Fruit fly (Drosophila melanogaster) whole organism, wandering third instar larva: ENCODE measurements around the gene CG33552.

ENCODE experiments used
- Abd-B ChIP-seq: fragments of >200 bp; optimal IDR thresholded peaks from 2 replicates; lab custom pipeline; 2017; ENCODE audit warnings: missing biosample characterization, missing genetic modification characterization
- CG32264 ChIP-seq: fragments of 200-800 bp; sonication (Bioruptor generic); optimal IDR thresholded peaks from 2 replicates; lab custom pipeline; 2016; ENCODE audit warnings: missing biosample characterization, missing genetic modification characterization
- CrebA ChIP-seq: fragments of 200-800 bp; sonication (Bioruptor generic); optimal IDR thresholded peaks from 2 replicates; lab custom pipeline; 2016; ENCODE audit warnings: missing biosample characterization, mild to moderate bottlenecking, missing genetic modification characterization, borderline replicate concordance
- Dfd ChIP-seq: fragments of >200 bp; optimal IDR thresholded peaks from 2 replicates; lab custom pipeline; 2017; ENCODE audit warnings: missing biosample characterization, missing genetic modification characterization
- Dif ChIP-seq: fragments of 200-275, 200-300 bp; sonication (Bioruptor generic); optimal IDR thresholded peaks from 2 replicates; lab custom pipeline; 2018; ENCODE audit warnings: missing biosample characterization, missing genetic modification characterization; ENCODE audit not compliant: partially characterized antibody
- GATAd ChIP-seq: sonication (Bioruptor generic); optimal IDR thresholded peaks from 2 replicates; lab custom pipeline; 2016; ENCODE audit warnings: missing biosample characterization, missing genetic modification characterization
- HLH106 ChIP-seq: fragments of 200-800 bp; optimal IDR thresholded peaks from 3 replicates; lab custom pipeline; 2019; ENCODE audit warnings: missing biosample characterization, mild to moderate bottlenecking, missing genetic modification characterization, moderate library complexity
- Hnf4 ChIP-seq: fragments of 200-800 bp; sonication (Bioruptor generic); optimal IDR thresholded peaks from 2 replicates; lab custom pipeline; 2016; ENCODE audit warnings: missing biosample characterization, mild to moderate bottlenecking, missing genetic modification characterization
- Hr78 ChIP-seq: fragments of >200 bp; optimal IDR thresholded peaks from 2 replicates; lab custom pipeline; 2017; ENCODE audit warnings: missing biosample characterization, missing genetic modification characterization
- Mio ChIP-seq: sonication (Bioruptor generic); optimal IDR thresholded peaks from 2 replicates; lab custom pipeline; 2016; ENCODE audit warnings: missing biosample characterization, missing genetic modification characterization
- Myc ChIP-seq: fragments of >200 bp; optimal IDR thresholded peaks from 2 replicates; lab custom pipeline; 2017
- N ChIP-seq: fragments of >200 bp; optimal IDR thresholded peaks from 2 replicates; lab custom pipeline; 2018; ENCODE audit warnings: missing biosample characterization, missing external identifiers, missing genetic modification characterization
- OdsH ChIP-seq: fragments of 200-800 bp; sonication (Bioruptor generic); optimal IDR thresholded peaks from 2 replicates; lab custom pipeline; 2016; ENCODE audit warnings: missing biosample characterization, mild to moderate bottlenecking, missing genetic modification characterization
- Rel ChIP-seq, 2 experiments: fragments of 200-800 bp; sonication (Bioruptor generic) in 1 of 2; optimal IDR thresholded peaks; 2 replicates in 1 of 2; 3 replicates in 1 of 2; lab custom pipeline; 2016 to 2019; ENCODE audit warnings: mild to moderate bottlenecking in 2 of 2, missing biosample characterization in 2 of 2, missing genetic modification characterization in 2 of 2, moderate library complexity in 1 of 2
- Sp1 ChIP-seq: fragments of 200-800 bp; sonication (Bioruptor generic); optimal IDR thresholded peaks from 3 replicates; lab custom pipeline; 2019; ENCODE audit warnings: missing biosample characterization, mild to moderate bottlenecking, missing genetic modification characterization, moderate library complexity
- Vsx2 ChIP-seq: fragments of 200-300, 225-300 bp; sonication (Bioruptor generic); optimal IDR thresholded peaks from 2 replicates; lab custom pipeline; 2018; ENCODE audit warnings: missing biosample characterization, missing genetic modification characterization; ENCODE audit not compliant: partially characterized antibody
- br ChIP-seq: fragments of 200-800 bp; sonication (Bioruptor generic); optimal IDR thresholded peaks from 2 replicates; lab custom pipeline; 2016; ENCODE audit warnings: missing biosample characterization, missing genetic modification characterization
- dl ChIP-seq, 2 experiments: fragments of 175-275, 200-275 bp in 1 of 2; fragments of 200-275 bp in 1 of 2; sonication (Bioruptor generic); optimal IDR thresholded peaks; lab custom pipeline; 2018; ENCODE audit warnings: mild to moderate bottlenecking in 2 of 2, missing biosample characterization in 2 of 2, missing genetic modification characterization in 2 of 2, moderate library complexity in 2 of 2; ENCODE audit not compliant: partially characterized antibody in 2 of 2, insufficient read depth in 1 of 2
- dmrt93B ChIP-seq: fragments of 200-800 bp; sonication (Bioruptor generic); optimal IDR thresholded peaks from 2 replicates; lab custom pipeline; 2018; ENCODE audit warnings: missing biosample characterization, mild to moderate bottlenecking, missing genetic modification characterization
- dsf ChIP-seq: sonication (Bioruptor generic); optimal IDR thresholded peaks from 2 replicates; lab custom pipeline; 2016; ENCODE audit warnings: missing biosample characterization, missing genetic modification characterization, borderline replicate concordance
- ey ChIP-seq: fragments of 200-800 bp; sonication (Bioruptor generic); optimal IDR thresholded peaks from 2 replicates; lab custom pipeline; 2016; ENCODE audit warnings: missing biosample characterization, missing genetic modification characterization
- foxo ChIP-seq, 2 experiments: fragments of 200-800 bp; sonication (Bioruptor generic); optimal IDR thresholded peaks; 2 replicates in 1 of 2; 3 replicates in 1 of 2; lab custom pipeline; 2016 to 2017; ENCODE audit warnings: missing biosample characterization in 2 of 2, missing genetic modification characterization in 2 of 2
- fru ChIP-seq: fragments of 200-800 bp; sonication (Bioruptor generic); optimal IDR thresholded peaks from 3 replicates; lab custom pipeline; 2016; ENCODE audit warnings: missing biosample characterization, mild to moderate bottlenecking, missing genetic modification characterization
- h ChIP-seq: fragments of 200-800 bp; sonication (Bioruptor generic); optimal IDR thresholded peaks from 3 replicates; lab custom pipeline; 2016; ENCODE audit warnings: missing biosample characterization, mild to moderate bottlenecking, missing genetic modification characterization
- lola ChIP-seq: fragments of >200 bp; optimal IDR thresholded peaks from 2 replicates; lab custom pipeline; 2017; ENCODE audit warnings: missing biosample characterization, missing genetic modification characterization
- pan ChIP-seq: fragments of >200 bp; optimal IDR thresholded peaks from 2 replicates; lab custom pipeline; 2017
- rgr ChIP-seq: fragments of 200-800 bp; sonication (Bioruptor generic); optimal IDR thresholded peaks from 3 replicates; lab custom pipeline; 2016; ENCODE audit warnings: missing biosample characterization, mild to moderate bottlenecking, missing genetic modification characterization
- sage ChIP-seq: fragments of 200-800 bp; sonication (Bioruptor generic); optimal IDR thresholded peaks from 2 replicates; lab custom pipeline; 2016; ENCODE audit warnings: missing biosample characterization, mild to moderate bottlenecking, missing genetic modification characterization
- sv ChIP-seq: fragments of 200-800 bp; sonication (Bioruptor generic); optimal IDR thresholded peaks from 3 replicates; lab custom pipeline; 2016; ENCODE audit warnings: missing biosample characterization, missing genetic modification characterization
- tai ChIP-seq: sonication (Bioruptor generic); optimal IDR thresholded peaks from 2 replicates; lab custom pipeline; 2016; ENCODE audit warnings: missing biosample characterization, missing genetic modification characterization
- woc ChIP-seq: sonication (Bioruptor generic); optimal IDR thresholded peaks from 2 replicates; lab custom pipeline; 2016; ENCODE audit warnings: missing biosample characterization, mild to moderate bottlenecking, missing genetic modification characterization

Gene CG33552

DNA sequence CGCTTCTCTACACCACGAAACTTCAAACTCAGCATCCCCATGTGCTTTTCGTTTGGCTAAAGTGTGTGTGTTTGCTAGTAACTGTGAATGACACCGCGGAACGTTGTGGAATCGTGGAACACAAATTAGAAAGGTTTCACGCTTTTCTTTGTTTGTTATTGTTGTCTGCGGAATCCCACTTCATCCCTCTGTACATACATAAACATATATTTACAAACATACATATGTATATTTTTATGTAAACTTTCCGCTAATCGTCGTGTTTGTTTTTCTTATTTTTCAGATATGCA lies 8.3 kb downstream of the CG33552 start:
- no peak for TF ChIP-seq CrebA (GFP tag; lab: Kevin White, UChicago)
- TF ChIP-seq Myc (lab: Kevin White, UChicago) = no peak
- TF ChIP-seq sv (GFP tag; lab: Kevin White, UChicago) = no peak
- TF ChIP-seq N (GFP tag; lab: Kevin White, UChicago) = no peak
- no peak for TF ChIP-seq Dfd (GFP tag; lab: Kevin White, UChicago)
- no peak for TF ChIP-seq tai (GFP tag; lab: Kevin White, UChicago)
- TF ChIP-seq Vsx2 (GFP tag; lab: Kevin White, UChicago) = no peak
- no peak for TF ChIP-seq dl (GFP tag; optimal IDR thresholded peaks at IDR 0.05; lab: Kevin White, UChicago; ENCODE audit: insufficient read depth in 1 of 2, partially characterized antibody in 2 of 2)
- no peak for TF ChIP-seq h (GFP tag; lab: Kevin White, UChicago)
- TF ChIP-seq Sp1 (GFP tag; lab: Kevin White, UChicago) = no peak
- TF ChIP-seq lola (GFP tag; lab: Kevin White, UChicago) = no peak
- no peak for TF ChIP-seq foxo (GFP tag; optimal IDR thresholded peaks at IDR 0.05; lab: Kevin White, UChicago)
- TF ChIP-seq, all 38 proteins: peak for 0

DNA sequence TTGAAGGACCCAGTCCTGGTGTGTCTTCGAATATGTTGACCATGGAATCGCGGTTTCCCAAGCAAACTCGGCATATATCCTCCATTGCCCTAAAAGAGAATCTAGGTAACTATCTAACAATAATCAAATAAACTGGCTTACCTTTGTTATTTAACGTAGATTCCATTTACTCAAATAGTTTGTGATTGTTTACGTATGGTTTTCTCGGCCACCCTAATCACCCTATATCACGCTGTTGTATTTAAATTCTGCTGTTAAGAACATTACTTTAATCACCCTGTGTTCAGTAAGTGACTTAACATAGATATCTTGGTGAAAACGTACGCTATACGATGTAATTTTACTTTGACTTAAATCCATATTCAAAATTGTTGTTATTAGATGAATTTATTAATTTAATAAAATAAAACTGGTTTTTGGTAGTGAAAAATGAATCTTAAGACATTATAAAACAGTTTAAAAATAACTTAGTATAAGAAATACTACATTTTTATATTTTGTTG lies 20.8 kb downstream of the CG33552 start:
- TF ChIP-seq dsf (GFP tag; lab: Kevin White, UChicago) (no peak), Hnf4 (GFP tag; lab: Kevin White, UChicago) (peak; percentile 21)

DNA sequence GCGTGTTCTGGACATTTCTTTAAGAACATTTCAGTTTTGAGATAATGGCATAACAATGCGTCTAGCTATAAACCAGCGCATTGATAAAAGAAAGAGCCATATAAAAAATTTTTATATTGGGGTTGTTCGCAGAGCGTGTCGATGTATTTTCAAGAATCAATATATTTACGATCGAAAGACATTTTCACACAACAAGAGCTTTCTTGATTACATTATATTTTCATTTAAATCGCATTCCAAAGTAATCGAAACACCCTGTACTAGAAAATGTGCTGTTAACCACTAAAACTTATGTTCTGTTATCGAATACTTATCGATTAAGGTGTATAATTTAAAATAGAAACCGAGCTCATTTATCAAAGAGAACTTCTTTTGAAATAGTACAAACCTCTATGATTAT lies 21.4 kb downstream of the CG33552 start:
- TF ChIP-seq HLH106 (no peak), OdsH (peak; percentile 1), Dfd (GFP tag; lab: Kevin White, UChicago) (no peak), dl (GFP tag; optimal IDR thresholded peaks at IDR 0.05; lab: Kevin White, UChicago; ENCODE audit: insufficient read depth in 1 of 2, partially characterized antibody in 2 of 2) (no peak), sv (GFP tag; lab: Kevin White, UChicago) (peak; percentile 26), Rel (GFP tag; optimal IDR thresholded peaks at IDR 0.05; lab: Kevin White, UChicago) (no peak), Rel (tag; optimal IDR thresholded peaks at IDR 0.05; lab: Kevin White, UChicago) (no peak), br (GFP tag; lab: Kevin White, UChicago) (peak; percentile 6), Mio (no peak), Myc (lab: Kevin White, UChicago) (no peak), N (GFP tag; lab: Kevin White, UChicago) (no peak), sage (GFP tag; lab: Kevin White, UChicago) (no peak), rgr (GFP tag; lab: Kevin White, UChicago) (peak; percentile 48), h (GFP tag; lab: Kevin White, UChicago) (peak; percentile 22), ey (GFP tag; lab: Kevin White, UChicago) (peak; percentile 21), Abd-B (no peak), Dif (GFP tag; lab: Kevin White, UChicago) (no peak), Hnf4 (GFP tag; lab: Kevin White, UChicago) (peak; percentile 20), woc (GFP tag; lab: Kevin White, UChicago) (no peak), GATAd (no peak), fru (GFP tag; lab: Kevin White, UChicago) (peak; percentile 8), CG32264 (GFP tag; lab: Kevin White, UChicago) (no peak), Hr78 (GFP tag; lab: Kevin White, UChicago) (no peak)

DNA sequence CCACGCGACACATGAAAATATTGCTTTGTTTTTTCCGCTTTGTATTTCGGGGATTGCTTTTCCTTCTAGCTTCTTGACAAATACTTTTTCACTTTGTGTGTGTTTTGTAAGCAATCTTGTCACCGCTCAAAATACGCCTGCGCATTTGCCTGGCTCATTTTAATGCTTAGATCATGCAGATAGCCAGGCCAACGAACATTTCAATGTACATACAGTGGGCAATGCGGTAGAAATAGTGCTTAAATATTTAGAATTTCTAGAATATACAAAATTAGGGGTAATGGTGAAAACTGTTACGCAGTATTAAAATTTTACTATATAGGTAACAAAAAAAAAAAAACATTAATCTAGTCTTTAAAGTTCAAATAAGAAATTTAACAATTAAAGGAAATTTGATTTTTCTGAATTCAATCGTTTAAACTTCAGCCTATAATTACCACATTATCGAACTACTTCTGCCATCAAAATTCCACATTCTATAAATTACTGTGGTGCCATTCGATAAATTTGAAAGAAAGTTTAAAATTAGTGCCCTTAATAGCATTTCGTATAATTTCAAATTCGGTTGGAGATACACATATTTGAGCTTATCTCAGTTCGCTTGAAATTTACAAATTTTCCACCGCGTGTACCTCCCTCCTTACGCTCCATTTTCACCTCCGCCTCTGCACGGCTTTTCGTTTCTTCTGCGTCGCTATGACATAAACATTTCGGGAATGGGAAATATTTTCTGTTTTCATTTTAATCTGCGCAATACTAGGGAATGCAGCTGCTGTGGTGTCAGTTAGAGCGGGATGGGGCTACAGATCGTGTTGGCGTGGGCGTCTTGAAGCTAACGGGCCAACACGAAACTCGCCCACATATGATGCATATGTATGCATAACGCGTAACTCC lies 24.8 kb downstream of the CG33552 start:
- TF ChIP-seq fru (GFP tag; lab: Kevin White, UChicago) (no peak), pan (no peak), dmrt93B (GFP tag; lab: Kevin White, UChicago) (no peak), N (GFP tag; lab: Kevin White, UChicago) (no peak)
